Worm (Caenorhabditis elegans) whole organism, L1 larva: Measurements from ENCODE around the gene C48D5.3.

ENCODE experiments used
- ceh-82 ChIP-seq, 3 experiments: fragments of 150-350 bp in 1 of 3; sonication (generic microtip) in 2 of 3; optimal IDR thresholded peaks; 2 replicates each; lab custom pipeline; 2014 to 2017; ENCODE audit warnings: missing biosample characterization in 3 of 3, missing genetic modification characterization in 3 of 3
- elt-3 ChIP-seq, 6 experiments: fragments of 150-350 bp in 1 of 6; sonication (generic microtip); optimal IDR thresholded peaks; 2 replicates each; lab custom pipeline; 2017 to 2018; ENCODE audit warnings: missing biosample characterization in 6 of 6, missing genetic modification characterization in 6 of 6, inconsistent platforms in 1 of 6
- nhr-76 ChIP-seq: sonication (generic microtip); optimal IDR thresholded peaks from 2 replicates; lab custom pipeline; 2017; ENCODE audit warnings: missing biosample characterization, missing genetic modification characterization
- snpc-4 ChIP-seq: fragments of 150-350 bp; optimal IDR thresholded peaks from 2 replicates; lab custom pipeline; 2014; ENCODE audit warnings: missing biosample characterization, missing genetic modification characterization
- unc-62 ChIP-seq: fragments of 150-350 bp; optimal IDR thresholded peaks from 2 replicates; lab custom pipeline; 2014; ENCODE audit warnings: missing biosample characterization, missing genetic modification reagents, missing genetic modification characterization
- xbp-1 ChIP-seq: sonication (generic microtip); optimal IDR thresholded peaks from 2 replicates; lab custom pipeline; 2016; ENCODE audit warnings: missing genetic modification characterization, missing compliant biosample characterization

DNA sequence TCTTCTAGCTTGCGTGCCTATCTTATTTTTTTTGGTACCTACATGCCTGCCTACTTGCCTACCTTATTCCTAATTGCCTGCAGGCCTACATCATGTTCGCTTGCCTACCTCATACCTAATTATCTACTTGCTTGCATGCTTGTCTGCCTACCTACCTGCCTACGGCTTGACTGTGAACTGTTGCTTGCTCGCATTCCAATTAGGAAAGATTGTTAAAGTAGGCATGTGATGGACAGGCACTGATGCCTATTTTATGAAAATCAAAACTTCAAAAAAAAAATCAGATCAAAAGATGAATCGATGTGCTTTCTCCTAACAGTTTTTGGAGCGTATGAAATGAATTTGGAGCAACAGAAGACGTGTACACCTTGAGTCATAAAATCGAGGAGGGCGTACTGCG is 31.2 kb downstream of the C48D5.3 start:
- TF ChIP-seq nhr-76, result no peak
- no peak for TF ChIP-seq ceh-82 (tag; optimal IDR thresholded peaks at IDR 0.05; lab: Kevin White, UChicago)
- TF ChIP-seq elt-3 (tag; optimal IDR thresholded peaks at IDR 0.05; lab: Kevin White, UChicago), result no peak
- TF ChIP-seq unc-62 (GFP tag; lab: Kevin White, UChicago), result no peak
- no peak for TF ChIP-seq snpc-4
- TF ChIP-seq xbp-1 (tag; lab: Kevin White, UChicago), result no peak
